Worm (Caenorhabditis elegans): ENCODE results near the gene glrx-21.
A peak's percentile ranks its signal among the peaks of the same experiment; 100 is the strongest.

The glrx-21 gene

ce11 chrIII:5344561-5344960 lies 1.4 kb downstream of the glrx-21 start:
- no peak for TF ChIP-seq elt-3 (tag; optimal IDR thresholded peaks at IDR 0.05)
- TF ChIP-seq egl-27 (tag; optimal IDR thresholded peaks at IDR 0.05): no peak
- TF ChIP-seq sma-9 (GFP tag; optimal IDR thresholded peaks at IDR 0.05): no peak
- TF ChIP-seq sma-9 (tag; optimal IDR thresholded peaks at IDR 0.05): no peak
- TF ChIP-seq nhr-77 (tag; optimal IDR thresholded peaks at IDR 0.05): no peak
- TF ChIP-seq nhr-129 (tag; optimal IDR thresholded peaks at IDR 0.05): no peak
- no peak for TF ChIP-seq lin-13 (GFP tag; optimal IDR thresholded peaks at IDR 0.05)
- TF ChIP-seq elt-1 (tag; optimal IDR thresholded peaks at IDR 0.05): no peak
- no peak for TF ChIP-seq snpc-4 (tag; optimal IDR thresholded peaks at IDR 0.05)
- TF ChIP-seq skn-1 (tag; optimal IDR thresholded peaks at IDR 0.05): no peak
- no peak for TF ChIP-seq nhr-25 (tag; optimal IDR thresholded peaks at IDR 0.05)
- TF ChIP-seq ZK546.5 (tag; optimal IDR thresholded peaks at IDR 0.05): no peak
- no peak for TF ChIP-seq lin-11 (tag; optimal IDR thresholded peaks at IDR 0.05)
- no peak for TF ChIP-seq zag-1 (tag; optimal IDR thresholded peaks at IDR 0.05)
- no peak for TF ChIP-seq dmd-4 (tag; optimal IDR thresholded peaks at IDR 0.05)
- TF ChIP-seq ceh-16 (tag; optimal IDR thresholded peaks at IDR 0.05): no peak

- TF ChIP-seq nhr-237 (tag; optimal IDR thresholded peaks at IDR 0.05) (no peak), crh-2 (tag; optimal IDR thresholded peaks at IDR 0.05) (no peak), unc-55 (GFP tag; optimal IDR thresholded peaks at IDR 0.05) (no peak), mbf-1 (tag; optimal IDR thresholded peaks at IDR 0.05) (no peak), unc-39 (tag; optimal IDR thresholded peaks at IDR 0.05) (no peak), nhr-10 (tag; optimal IDR thresholded peaks at IDR 0.05) (no peak), R02D3.7 (tag; optimal IDR thresholded peaks at IDR 0.05) (no peak), ama-1 (optimal IDR thresholded peaks at IDR 0.05) (no peak), lin-13 (GFP tag; optimal IDR thresholded peaks at IDR 0.05) (no peak), sma-9 (GFP tag; optimal IDR thresholded peaks at IDR 0.05) (no peak), sma-9 (tag; optimal IDR thresholded peaks at IDR 0.05) (no peak), F13H6.1 (tag; optimal IDR thresholded peaks at IDR 0.05) (no peak), alr-1 (tag; optimal IDR thresholded peaks at IDR 0.05) (no peak), nhr-77 (tag; optimal IDR thresholded peaks at IDR 0.05) (no peak), ztf-1 (GFP tag; conservative IDR thresholded peaks at IDR 0.05) (no peak), elt-3 (tag; optimal IDR thresholded peaks at IDR 0.05) (no peak)
Measured at ce11 chrIII:5343555-5343954, 2.4 kb downstream of the glrx-21 start.

- TF ChIP-seq unc-55 (GFP tag; optimal IDR thresholded peaks at IDR 0.05) (peak; percentile 31), nhr-25 (tag; optimal IDR thresholded peaks at IDR 0.05) (no peak)
Measured at ce11 chrIII:5341382-5341781, 4.5 kb downstream of the glrx-21 start, which contains the start of gene ZK121.2. TSS of gene ZK121.2 (plus strand) at chrIII:5341682.

- TF ChIP-seq ceh-16 (tag; optimal IDR thresholded peaks at IDR 0.05) (no peak), lsy-2 (tag; optimal IDR thresholded peaks at IDR 0.05) (no peak), unc-55 (GFP tag; optimal IDR thresholded peaks at IDR 0.05) (peak; percentile 37)
Measured at ce11 chrIII:5340530-5340929, 5.4 kb downstream of the glrx-21 start.

- no peak for TF ChIP-seq lin-11 (tag; optimal IDR thresholded peaks at IDR 0.05)
- peak; percentile 52 for TF ChIP-seq unc-55 (GFP tag; optimal IDR thresholded peaks at IDR 0.05)
- TF ChIP-seq nhr-129 (tag; optimal IDR thresholded peaks at IDR 0.05): no peak
- no peak for TF ChIP-seq peb-1 (tag; optimal IDR thresholded peaks at IDR 0.05)
- no peak for TF ChIP-seq lsy-2 (tag; optimal IDR thresholded peaks at IDR 0.05)
- TF ChIP-seq ama-1 (optimal IDR thresholded peaks at IDR 0.05): no peak
- TF ChIP-seq ztf-4 (tag; optimal IDR thresholded peaks at IDR 0.05): no peak
- no peak for TF ChIP-seq nhr-6 (tag; optimal IDR thresholded peaks at IDR 0.05)
- TF ChIP-seq fos-1 (tag; optimal IDR thresholded peaks at IDR 0.05): peak; percentile 3
- peak; percentile 71 for TF ChIP-seq mab-5 (tag; optimal IDR thresholded peaks at IDR 0.05)
- no peak for TF ChIP-seq dmd-4 (tag; optimal IDR thresholded peaks at IDR 0.05)
- TF ChIP-seq F13H6.1 (tag; optimal IDR thresholded peaks at IDR 0.05): no peak
- TF ChIP-seq elt-3 (tag; optimal IDR thresholded peaks at IDR 0.05): no peak
Measured at ce11 chrIII:5338787-5339186, 7.1 kb downstream of the glrx-21 start.

- peak; percentile 19 for TF ChIP-seq sma-9 (GFP tag; optimal IDR thresholded peaks at IDR 0.05)
- TF ChIP-seq sma-9 (tag; optimal IDR thresholded peaks at IDR 0.05): no peak
- TF ChIP-seq ZK546.5 (tag; optimal IDR thresholded peaks at IDR 0.05): no peak
- no peak for TF ChIP-seq nhr-12 (tag; optimal IDR thresholded peaks at IDR 0.05)
- no peak for TF ChIP-seq nhr-11 (tag; optimal IDR thresholded peaks at IDR 0.05)
- peak; percentile 0 for TF ChIP-seq F13H6.1 (tag; optimal IDR thresholded peaks at IDR 0.05)
- no peak for TF ChIP-seq R02D3.7 (tag; optimal IDR thresholded peaks at IDR 0.05)
- no peak for TF ChIP-seq dmd-4 (tag; optimal IDR thresholded peaks at IDR 0.05)
- peak; percentile 6 for TF ChIP-seq fos-1 (tag; optimal IDR thresholded peaks at IDR 0.05)
- TF ChIP-seq sma-3 (GFP tag; optimal IDR thresholded peaks at IDR 0.05): no peak
- TF ChIP-seq crh-2 (tag; optimal IDR thresholded peaks at IDR 0.05): peak; percentile 32
- TF ChIP-seq nhr-129 (tag; optimal IDR thresholded peaks at IDR 0.05): peak; percentile 28
Measured at ce11 chrIII:5334517-5335049, 11.3 kb downstream of the glrx-21 start.
